Fruit fly (Drosophila melanogaster) whole organism, embryonic: ENCODE data around the gene Dfd.
A peak's percentile ranks its signal among the peaks of the same experiment; 100 is the strongest.

Source experiments
- CG12769 ChIP-seq: fragments of 200-800 bp; sonication (Bioruptor generic); optimal IDR thresholded peaks from 2 replicates; lab custom pipeline; 2019; ENCODE audit warnings: missing biosample characterization, mild to moderate bottlenecking, missing genetic modification characterization, moderate library complexity
- CG13287 ChIP-seq: fragments of 200-800 bp; sonication (Bioruptor generic); IDR thresholded peaks from 2 replicates; pipeline ENCODE4 v1.3.6; 2022; ENCODE audit warnings: missing biosample characterization, missing genetic modification characterization; ENCODE audit not compliant: partially characterized antibody
- CG14710 ChIP-seq: fragments of 200-800 bp; sonication (Bioruptor generic); optimal IDR thresholded peaks from 3 replicates; lab custom pipeline; 2019; ENCODE audit warnings: missing biosample characterization, mild to moderate bottlenecking, missing genetic modification characterization, moderate library complexity
- CG14965 ChIP-seq: fragments of 200-800 bp; sonication (Bioruptor generic); optimal IDR thresholded peaks from 2 replicates; lab custom pipeline; 2016; ENCODE audit warnings: missing biosample characterization, missing genetic modification characterization, borderline replicate concordance
- CG1603 ChIP-seq: fragments of 200-800 bp; sonication (Bioruptor generic); optimal IDR thresholded peaks from 2 replicates; lab custom pipeline; 2019; ENCODE audit warnings: missing biosample characterization, mild to moderate bottlenecking, missing genetic modification characterization, moderate library complexity
- CG16779 ChIP-seq: fragments of 200-800 bp; sonication (Bioruptor generic); IDR thresholded peaks from 2 replicates; pipeline ENCODE4 v1.3.6; 2022; ENCODE audit warnings: missing biosample characterization, missing genetic modification characterization
- CG17385 ChIP-seq: fragments of 200-800 bp; sonication (Bioruptor generic); optimal IDR thresholded peaks from 3 replicates; lab custom pipeline; 2018; ENCODE audit warnings: missing biosample characterization, mild to moderate bottlenecking, missing genetic modification characterization
- CG17802 ChIP-seq: fragments of 200-800 bp; sonication (Bioruptor generic); optimal IDR thresholded peaks from 2 replicates; lab custom pipeline; 2018; ENCODE audit warnings: missing biosample characterization, mild to moderate bottlenecking, missing genetic modification characterization, moderate library complexity
- CG1832 ChIP-seq: fragments of 200-800 bp; sonication (Bioruptor generic); optimal IDR thresholded peaks from 2 replicates; lab custom pipeline; 2017; ENCODE audit warnings: missing biosample characterization, mild to moderate bottlenecking, missing genetic modification characterization, inconsistent platforms
- CG18599 ChIP-seq: fragments of 200-800 bp; sonication (Bioruptor generic); optimal IDR thresholded peaks from 3 replicates; lab custom pipeline; 2017; ENCODE audit warnings: missing biosample characterization, missing genetic modification characterization, mild to moderate bottlenecking, moderate library complexity, missing genetic modification reagents
- CG2120 ChIP-seq: fragments of 200-800 bp; sonication (Bioruptor generic); optimal IDR thresholded peaks from 3 replicates; lab custom pipeline; 2016; ENCODE audit warnings: missing biosample characterization, missing genetic modification characterization
- CG31388 ChIP-seq: fragments of 200-800 bp; sonication (Bioruptor generic); optimal IDR thresholded peaks from 2 replicates; lab custom pipeline; 2016; ENCODE audit warnings: missing biosample characterization, missing genetic modification characterization
- CG34224 ChIP-seq: fragments of 200-800 bp; sonication (Bioruptor generic); IDR thresholded peaks from 3 replicates; pipeline ENCODE4 v1.3.6; 2022; ENCODE audit warnings: missing biosample characterization, missing genetic modification characterization; ENCODE audit not compliant: partially characterized antibody
- CG4360 ChIP-seq: fragments of 200-800 bp; sonication (Bioruptor generic); IDR thresholded peaks from 2 replicates; pipeline ENCODE4 v1.3.6; 2022; ENCODE audit warnings: missing biosample characterization, missing genetic modification characterization
- CG6765 ChIP-seq: fragments of 200-800 bp; sonication (Bioruptor generic); optimal IDR thresholded peaks from 3 replicates; lab custom pipeline; 2017; ENCODE audit warnings: missing biosample characterization, mild to moderate bottlenecking, missing genetic modification characterization
- CG7271 ChIP-seq: fragments of 200-800 bp; sonication (Bioruptor generic); optimal IDR thresholded peaks from 2 replicates; lab custom pipeline; 2018; ENCODE audit warnings: missing biosample characterization, mild to moderate bottlenecking, missing genetic modification characterization, moderate library complexity
- CG7963 ChIP-seq: fragments of 200-800 bp; sonication (Bioruptor generic); IDR thresholded peaks from 3 replicates; pipeline ENCODE4 v1.3.6; 2022; ENCODE audit warnings: missing biosample characterization, missing genetic modification characterization; ENCODE audit not compliant: partially characterized antibody
- Hmx ChIP-seq: fragments of 200-800 bp; sonication (Bioruptor generic); optimal IDR thresholded peaks from 2 replicates; lab custom pipeline; 2016; ENCODE audit warnings: missing biosample characterization, missing genetic modification characterization
- Hr51 ChIP-seq, 2 experiments: fragments of 200-800 bp; sonication (Bioruptor generic); optimal IDR thresholded peaks; 2 replicates in 1 of 2; 3 replicates in 1 of 2; lab custom pipeline; 2016 to 2018; ENCODE audit warnings: missing biosample characterization in 2 of 2, missing genetic modification characterization in 2 of 2, mild to moderate bottlenecking in 1 of 2, moderate library complexity in 1 of 2
- Hr78 ChIP-seq, 2 experiments: fragments of 200-800 bp in 1 of 2; fragments of >200 bp in 1 of 2; sonication (Bioruptor generic) in 1 of 2; optimal IDR thresholded peaks; 2 replicates each; lab custom pipeline; 2017 to 2019; ENCODE audit warnings: missing biosample characterization in 2 of 2, missing genetic modification characterization in 2 of 2, mild to moderate bottlenecking in 1 of 2, moderate library complexity in 1 of 2
- Max ChIP-seq: fragments of 200-800 bp; sonication (Bioruptor generic); optimal IDR thresholded peaks from 2 replicates; lab custom pipeline; 2016; ENCODE audit warnings: missing biosample characterization, mild to moderate bottlenecking, missing genetic modification characterization
- Nf-YC ChIP-seq: fragments of 200-800 bp; optimal IDR thresholded peaks from 3 replicates; lab custom pipeline; 2019; ENCODE audit warnings: missing biosample characterization, mild to moderate bottlenecking, missing genetic modification characterization, moderate library complexity
- Six4 ChIP-seq: fragments of 200-800 bp; sonication (Bioruptor generic); optimal IDR thresholded peaks from 2 replicates; lab custom pipeline; 2016; ENCODE audit warnings: missing biosample characterization, missing genetic modification characterization
- abd-A ChIP-seq: fragments of 200-800 bp; sonication (Bioruptor generic); optimal IDR thresholded peaks from 3 replicates; lab custom pipeline; 2019; ENCODE audit warnings: missing biosample characterization, mild to moderate bottlenecking, missing genetic modification characterization, moderate library complexity
- amos ChIP-seq: fragments of 200-800 bp; sonication (Bioruptor generic); IDR thresholded peaks from 2 replicates; pipeline ENCODE4 v1.3.6; 2022; ENCODE audit warnings: missing biosample characterization, missing genetic modification characterization; ENCODE audit not compliant: partially characterized antibody
- ara ChIP-seq: fragments of 200-800 bp; sonication (Bioruptor generic); IDR thresholded peaks from 2 replicates; pipeline ENCODE4 v1.3.6; 2022; ENCODE audit warnings: missing biosample characterization, missing genetic modification characterization
- ato ChIP-seq: fragments of 200-800 bp; sonication (Bioruptor generic); IDR thresholded peaks from 2 replicates; pipeline ENCODE4 v1.3.6; 2022; ENCODE audit warnings: missing biosample characterization, missing genetic modification characterization; ENCODE audit not compliant: partially characterized antibody
- cad ChIP-seq: fragments of >200 bp; optimal IDR thresholded peaks from 2 replicates; lab custom pipeline; 2017; ENCODE audit warnings: missing biosample characterization, missing genetic modification characterization
- crol ChIP-seq: fragments of 200-800 bp; sonication (Bioruptor generic); IDR thresholded peaks from 2 replicates; pipeline ENCODE4 v1.3.6; 2022; ENCODE audit warnings: missing biosample characterization, missing genetic modification characterization
- cwo ChIP-seq: fragments of 200-800 bp; sonication (Bioruptor generic); optimal IDR thresholded peaks from 3 replicates; lab custom pipeline; 2017; ENCODE audit warnings: missing biosample characterization, missing genetic modification characterization, mild to moderate bottlenecking, moderate library complexity, missing genetic modification reagents
- ewg ChIP-seq: fragments of 200-800 bp; sonication (Bioruptor generic); optimal IDR thresholded peaks from 3 replicates; lab custom pipeline; 2017; ENCODE audit warnings: mild to moderate bottlenecking, missing biosample characterization, missing genetic modification reagents, missing genetic modification characterization
- kni ChIP-seq: fragments of 200-800 bp; sonication (Bioruptor generic); optimal IDR thresholded peaks from 3 replicates; lab custom pipeline; 2017; ENCODE audit warnings: mild to moderate bottlenecking, missing biosample characterization, missing genetic modification reagents, missing genetic modification characterization
- mirr ChIP-seq: fragments of 200-800 bp; sonication (Bioruptor generic); optimal IDR thresholded peaks from 3 replicates; lab custom pipeline; 2018; ENCODE audit warnings: missing biosample characterization, mild to moderate bottlenecking, missing genetic modification characterization
- nerfin-1 ChIP-seq: fragments of 200-800 bp; sonication (Bioruptor generic); optimal IDR thresholded peaks from 3 replicates; lab custom pipeline; 2019; ENCODE audit warnings: missing biosample characterization, mild to moderate bottlenecking, missing genetic modification characterization, moderate library complexity
- run ChIP-seq: fragments of 200-800 bp; sonication (Bioruptor generic); optimal IDR thresholded peaks from 3 replicates; lab custom pipeline; 2018; ENCODE audit warnings: missing biosample characterization, mild to moderate bottlenecking, missing genetic modification characterization
- stc ChIP-seq: fragments of 200-800 bp; sonication (Bioruptor generic); IDR thresholded peaks from 2 replicates; pipeline ENCODE4 v1.3.6; 2022; ENCODE audit warnings: missing biosample characterization, missing genetic modification characterization
- tup ChIP-seq: fragments of 200-800 bp; sonication (Bioruptor generic); optimal IDR thresholded peaks from 2 replicates; lab custom pipeline; 2016; ENCODE audit warnings: missing biosample characterization, mild to moderate bottlenecking, missing genetic modification characterization, moderate library complexity
- twi ChIP-seq: fragments of 200-800 bp; optimal IDR thresholded peaks from 2 replicates; lab custom pipeline; 2019; ENCODE audit warnings: missing biosample characterization, mild to moderate bottlenecking, missing genetic modification characterization, moderate library complexity
- vnd ChIP-seq: fragments of 200-800 bp; sonication (Bioruptor generic); IDR thresholded peaks from 3 replicates; pipeline ENCODE4 v1.3.6; 2022; ENCODE audit warnings: missing biosample characterization, missing genetic modification characterization; ENCODE audit not compliant: partially characterized antibody
- vvl ChIP-seq: fragments of 200-800 bp; sonication (Bioruptor generic); IDR thresholded peaks from 2 replicates; pipeline ENCODE4 v1.3.6; 2022; ENCODE audit warnings: missing biosample characterization, missing genetic modification characterization
- yki ChIP-seq: fragments of >200 bp; optimal IDR thresholded peaks from 3 replicates; lab custom pipeline; 2018
- z ChIP-seq: fragments of 200-800 bp; sonication (Bioruptor generic); IDR thresholded peaks from 3 replicates; pipeline ENCODE4 v1.3.6; 2022; ENCODE audit warnings: missing biosample characterization, missing genetic modification characterization
- zen ChIP-seq: fragments of 200-800 bp; sonication (Bioruptor generic); optimal IDR thresholded peaks from 3 replicates; lab custom pipeline; 2018; ENCODE audit warnings: missing biosample characterization, mild to moderate bottlenecking, missing genetic modification characterization, moderate library complexity

Gene Dfd

DNA sequence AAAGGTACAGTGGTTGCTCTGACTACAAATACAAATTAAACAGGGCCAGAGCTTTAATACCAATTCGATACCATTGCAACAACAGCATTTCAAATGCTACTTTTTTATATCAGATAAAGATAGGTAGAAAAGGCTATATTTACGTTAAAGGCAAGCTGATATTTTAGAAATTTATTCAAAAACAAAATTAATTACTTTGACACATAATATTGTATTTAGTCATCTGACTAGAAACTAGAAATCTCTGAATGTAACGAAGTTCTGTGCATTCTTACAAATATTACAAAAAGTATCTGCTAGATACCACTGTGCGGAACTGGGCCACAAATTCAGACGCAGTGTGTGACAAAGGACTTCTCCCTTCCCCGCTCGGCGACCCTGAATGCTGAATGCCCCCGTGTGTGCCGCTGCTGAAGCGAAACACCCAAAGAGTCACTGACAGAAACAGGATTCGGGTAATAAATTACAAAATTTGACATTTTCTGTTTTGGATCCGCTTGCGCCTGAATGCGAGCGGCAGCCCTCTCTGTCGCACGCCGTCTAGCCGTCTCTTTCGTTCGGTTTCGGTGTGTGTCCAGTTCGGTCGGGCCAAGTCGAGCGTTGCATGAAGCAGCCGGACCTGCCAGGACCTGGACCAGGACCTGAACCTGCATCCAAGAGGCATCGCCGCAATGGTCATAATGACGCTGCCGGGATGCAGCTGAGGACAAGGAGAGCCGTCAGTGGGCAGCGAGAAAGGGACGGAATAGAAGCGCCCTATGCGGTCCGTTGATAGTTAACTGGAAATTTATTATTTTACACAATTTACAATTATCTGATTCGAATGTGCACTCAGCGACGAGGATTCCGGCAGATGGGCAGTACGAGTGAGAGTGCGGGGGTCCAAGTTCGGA, 30.6 kb upstream of the Dfd start (continued):
- TF ChIP-seq CG7271 (tag; lab: Kevin White, UChicago) (no peak), CG18599 (GFP tag; lab: Kevin White, UChicago) (peak; percentile 75), ara (peak; percentile 9; the same call in 1 of the 2 replicates), CG14965 (no peak), CG16779 (GFP tag; lab: Robert Waterston, UW) (no peak), CG1603 (no peak), ato (GFP tag; lab: Robert Waterston, UW) (no peak), CG7963 (GFP tag; lab: Robert Waterston, UW) (no peak), CG17385 (GFP tag; lab: Kevin White, UChicago) (peak; percentile 55), Hr51 (GFP tag; optimal IDR thresholded peaks at IDR 0.05; lab: Kevin White, UChicago) (peak in 1 of 2 experiments; percentile 51), CG13287 (no peak), Six4 (peak; percentile 34), CG17802 (tag; lab: Kevin White, UChicago) (no peak), CG31388 (GFP tag; lab: Kevin White, UChicago) (peak; percentile 8), Hr78 (GFP tag; optimal IDR thresholded peaks at IDR 0.05; lab: Kevin White, UChicago) (no peak), crol (GFP tag; lab: Robert Waterston, UW) (peak; percentile 84), CG12769 (tag; lab: Kevin White, UChicago) (no peak), cwo (GFP tag; lab: Kevin White, UChicago) (no peak), yki (lab: Kevin White, UChicago) (no peak), stc (GFP tag; lab: Robert Waterston, UW) (no peak), tup (GFP tag; lab: Kevin White, UChicago) (no peak), Hmx (no peak)

DNA sequence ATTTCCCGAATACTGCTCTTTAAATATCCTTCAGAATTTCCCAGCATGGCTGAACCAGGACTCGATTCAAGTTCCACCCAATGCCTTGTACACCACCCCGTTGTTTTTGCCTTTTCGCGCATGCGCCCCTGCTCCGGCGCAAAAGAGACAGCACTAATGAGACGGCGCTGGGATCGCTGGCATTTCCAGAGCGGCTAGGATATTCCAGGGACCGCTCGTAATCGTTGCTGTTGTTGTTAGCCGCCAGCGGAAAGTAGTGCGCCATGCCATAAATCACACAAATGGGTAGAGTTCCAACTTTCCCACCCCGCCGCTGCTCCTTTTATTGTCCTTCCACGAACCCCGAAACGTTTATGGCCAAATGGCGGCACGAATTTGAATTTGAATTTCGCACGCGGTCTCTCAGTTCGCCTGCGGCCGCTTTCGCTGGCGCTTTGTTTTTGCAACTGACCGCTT, 29.4 kb upstream of the Dfd start, which contains the start of gene Ama:
Gene Ama (plus strand): TSS at position 406 of the 456 bp plus-strand sequence.
- 0 out of 3 replicates have a peak, but pooled peaks have one; percentile 4 for TF ChIP-seq z (GFP tag; lab: Robert Waterston, UW)
- peak; percentile 91 for TF ChIP-seq ewg (GFP tag; lab: Kevin White, UChicago)
- TF ChIP-seq CG14710 (tag; lab: Kevin White, UChicago), result no peak
- TF ChIP-seq Nf-YC (tag; lab: Kevin White, UChicago), result peak; percentile 32
- TF ChIP-seq vvl (GFP tag; lab: Robert Waterston, UW), result no peak
- TF ChIP-seq CG34224 (GFP tag; lab: Robert Waterston, UW), result no peak
- TF ChIP-seq CG6765, result no peak
- TF ChIP-seq run (tag; lab: Kevin White, UChicago), result no peak
- peak; percentile 14 for TF ChIP-seq kni (GFP tag; lab: Kevin White, UChicago)
- TF ChIP-seq crol (GFP tag; lab: Robert Waterston, UW), result 0 out of 2 replicates have a peak, but pooled peaks have one; percentile 18
- TF ChIP-seq CG1832 (GFP tag; lab: Kevin White, UChicago), result peak; percentile 62
- peak; percentile 4 for TF ChIP-seq nerfin-1 (tag; lab: Kevin White, UChicago)
- TF ChIP-seq twi, result peak; percentile 75
- 0 out of 3 replicates have a peak, but pooled peaks have one; percentile 24 for TF ChIP-seq vnd
- TF ChIP-seq Max, result no peak
- peak; percentile 93 for TF ChIP-seq zen (tag; lab: Kevin White, UChicago)
- no peak for TF ChIP-seq mirr
- TF ChIP-seq abd-A (tag; lab: Kevin White, UChicago), result peak; percentile 45
- peak; percentile 96 for TF ChIP-seq cad (GFP tag; lab: Kevin White, UChicago)
- 0 out of 2 replicates have a peak, but pooled peaks have one; percentile 4 for TF ChIP-seq amos (GFP tag; lab: Robert Waterston, UW)
- peak; percentile 84 for TF ChIP-seq CG4360 (GFP tag; lab: Robert Waterston, UW)
- no peak for TF ChIP-seq CG2120
